Worm (Caenorhabditis elegans): ENCODE data around the gene pqn-32.

DNA sequence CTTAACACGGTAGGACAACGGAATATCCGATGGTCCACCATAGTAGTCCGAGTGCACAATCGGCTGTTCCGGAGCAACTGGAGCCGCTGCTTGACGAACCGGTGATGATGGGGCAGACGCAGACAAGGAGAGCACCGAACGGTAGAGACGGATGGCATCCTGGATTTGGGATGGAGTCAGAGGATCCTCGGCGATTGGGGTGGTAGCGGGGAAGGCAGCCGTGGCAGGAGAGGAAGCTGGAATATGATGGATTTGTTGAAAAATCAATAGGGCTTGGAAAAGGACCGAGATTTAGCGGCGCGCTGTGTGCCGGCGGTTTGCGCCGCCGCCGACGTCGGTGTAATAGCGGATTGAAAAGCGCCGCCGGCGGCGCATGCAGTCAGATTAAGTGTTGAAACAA, 44.6 kb downstream of the pqn-32 start:
- TF ChIP-seq lsy-2 (tag; optimal IDR thresholded peaks at IDR 0.05) = no peak
- TF ChIP-seq nhr-237 (tag; optimal IDR thresholded peaks at IDR 0.05) = no peak
- TF ChIP-seq elt-2 (tag; optimal IDR thresholded peaks at IDR 0.05) = no peak
- TF ChIP-seq egl-27 (tag; optimal IDR thresholded peaks at IDR 0.05) = no peak
- TF ChIP-seq sox-4 (tag; optimal IDR thresholded peaks at IDR 0.05) = no peak
- TF ChIP-seq jun-1 (tag; optimal IDR thresholded peaks at IDR 0.05) = no peak
- TF ChIP-seq ztf-11 (tag; optimal IDR thresholded peaks at IDR 0.05) = no peak
- no peak for TF ChIP-seq fkh-10 (GFP tag; optimal IDR thresholded peaks at IDR 0.05)
- no peak for TF ChIP-seq nhr-76 (tag; optimal IDR thresholded peaks at IDR 0.05)

All from whole organism, L1 larva.